Fruit fly (Drosophila melanogaster) whole organism, embryonic: Measurements from ENCODE around the gene Rtc1.

Source experiments
- Awh ChIP-seq: fragments of 200-800 bp; sonication (Bioruptor generic); IDR thresholded peaks from 2 replicates; pipeline ENCODE4, ENCODE4 v1.3.6; 2022; ENCODE audit warnings: missing biosample characterization, missing genetic modification characterization
- Bteb2 ChIP-seq: fragments of 200-800 bp; sonication (Bioruptor generic); optimal IDR thresholded peaks from 2 replicates; lab custom pipeline; 2016; ENCODE audit warnings: missing biosample characterization, missing genetic modification characterization
- C15 ChIP-seq: fragments of 200-800 bp; sonication (Bioruptor generic); IDR thresholded peaks from 3 replicates; pipeline ENCODE4 v1.3.6; 2022; ENCODE audit warnings: missing biosample characterization, missing genetic modification characterization
- CG10321 ChIP-seq: fragments of 200-800 bp; sonication (Bioruptor generic); IDR thresholded peaks from 2 replicates; pipeline ENCODE4 v1.3.6; 2022; ENCODE audit warnings: missing biosample characterization, missing genetic modification characterization
- CG10979 ChIP-seq: fragments of 200-800 bp; sonication (Bioruptor generic); optimal IDR thresholded peaks from 2 replicates; lab custom pipeline; 2018; ENCODE audit warnings: missing biosample characterization, mild to moderate bottlenecking, missing genetic modification characterization, moderate library complexity
- CG11696 ChIP-seq: fragments of 200-800 bp; sonication (Bioruptor generic); IDR thresholded peaks from 2 replicates; pipeline ENCODE4 v1.3.6; 2022; ENCODE audit warnings: missing biosample characterization, missing genetic modification characterization
- CG12391 ChIP-seq: fragments of 200-800 bp; sonication (Bioruptor generic); optimal IDR thresholded peaks from 3 replicates; lab custom pipeline; 2018; ENCODE audit warnings: missing biosample characterization, mild to moderate bottlenecking, missing genetic modification characterization, moderate library complexity
- CG12744 ChIP-seq: fragments of 200-800 bp; sonication (Bioruptor generic); optimal IDR thresholded peaks from 2 replicates; lab custom pipeline; 2016; ENCODE audit warnings: missing biosample characterization, missing genetic modification characterization
- CG13123 ChIP-seq: fragments of 200-800 bp; sonication (Bioruptor generic); optimal IDR thresholded peaks from 2 replicates; lab custom pipeline; 2016; ENCODE audit warnings: missing biosample characterization, missing genetic modification characterization
- CG13894 ChIP-seq: fragments of 200-800 bp; sonication (Bioruptor generic); optimal IDR thresholded peaks from 3 replicates; lab custom pipeline; 2018; ENCODE audit warnings: missing biosample characterization, mild to moderate bottlenecking, missing genetic modification characterization, moderate library complexity
- CG14667 ChIP-seq: fragments of 200-800 bp; sonication (Bioruptor generic); IDR thresholded peaks from 2 replicates; pipeline ENCODE4 v1.3.6; 2022; ENCODE audit warnings: missing biosample characterization, missing genetic modification characterization
- CG14965 ChIP-seq: fragments of 200-800 bp; sonication (Bioruptor generic); optimal IDR thresholded peaks from 2 replicates; lab custom pipeline; 2016; ENCODE audit warnings: missing biosample characterization, missing genetic modification characterization, borderline replicate concordance
- CG1602 ChIP-seq: fragments of 200-800 bp; sonication (Bioruptor generic); optimal IDR thresholded peaks from 3 replicates; lab custom pipeline; 2016; ENCODE audit warnings: missing biosample characterization, missing genetic modification characterization
- CG17802 ChIP-seq: fragments of 200-800 bp; sonication (Bioruptor generic); optimal IDR thresholded peaks from 2 replicates; lab custom pipeline; 2018; ENCODE audit warnings: missing biosample characterization, mild to moderate bottlenecking, missing genetic modification characterization, moderate library complexity
- CG18476 ChIP-seq: fragments of 200-800 bp; sonication (Bioruptor generic); optimal IDR thresholded peaks from 2 replicates; lab custom pipeline; 2016; ENCODE audit warnings: missing biosample characterization, mild to moderate bottlenecking, missing genetic modification characterization
- CG18764 ChIP-seq: fragments of 200-800 bp; sonication (Bioruptor generic); optimal IDR thresholded peaks from 3 replicates; lab custom pipeline; 2016; ENCODE audit warnings: missing biosample characterization, missing genetic modification characterization
- CG31224 ChIP-seq: fragments of 200-800 bp; sonication (Bioruptor generic); IDR thresholded peaks from 2 replicates; pipeline ENCODE4 v1.3.6; 2022; ENCODE audit warnings: missing biosample characterization, missing genetic modification characterization
- CG34224 ChIP-seq: fragments of 200-800 bp; sonication (Bioruptor generic); IDR thresholded peaks from 3 replicates; pipeline ENCODE4 v1.3.6; 2022; ENCODE audit warnings: missing biosample characterization, missing genetic modification characterization; ENCODE audit not compliant: partially characterized antibody
- CG6854 ChIP-seq: fragments of 200-800 bp; sonication (Bioruptor generic); optimal IDR thresholded peaks from 3 replicates; lab custom pipeline; 2017; ENCODE audit warnings: missing biosample characterization, mild to moderate bottlenecking, missing genetic modification characterization
- CG7271 ChIP-seq: fragments of 200-800 bp; sonication (Bioruptor generic); optimal IDR thresholded peaks from 2 replicates; lab custom pipeline; 2018; ENCODE audit warnings: missing biosample characterization, mild to moderate bottlenecking, missing genetic modification characterization, moderate library complexity
- Dek ChIP-seq: fragments of 200-800 bp; sonication (Bioruptor generic); optimal IDR thresholded peaks from 3 replicates; lab custom pipeline; 2019; ENCODE audit warnings: missing biosample characterization, mild to moderate bottlenecking, missing genetic modification characterization, moderate library complexity
- Dref ChIP-seq: fragments of 200-800 bp; sonication (Bioruptor generic); IDR thresholded peaks from 2 replicates; pipeline ENCODE4 v1.3.6; 2022; ENCODE audit warnings: missing biosample characterization, missing genetic modification characterization
- GATAe ChIP-seq: fragments of 200-800 bp; sonication (Bioruptor generic); conservative IDR thresholded peaks from 2 replicates; pipeline ENCODE4 v1.3.6; 2022; ENCODE audit warnings: missing biosample characterization, missing genetic modification characterization
- Gug ChIP-seq: fragments of 200-800 bp; sonication (Bioruptor generic); IDR thresholded peaks from 4 replicates; pipeline ENCODE4 v1.3.6; 2022; ENCODE audit warnings: missing biosample characterization, missing genetic modification characterization
- H15 ChIP-seq: fragments of 200-800 bp; sonication (Bioruptor generic); IDR thresholded peaks from 3 replicates; pipeline ENCODE4 v1.3.6; 2022; ENCODE audit warnings: missing biosample characterization, missing genetic modification characterization
- HLHmδ ChIP-seq: fragments of 200-800 bp; sonication (Bioruptor generic); optimal IDR thresholded peaks from 2 replicates; lab custom pipeline; 2018; ENCODE audit warnings: missing biosample characterization, mild to moderate bottlenecking, missing genetic modification characterization, moderate library complexity
- HmgD ChIP-seq: fragments of 200-800 bp; sonication (Bioruptor generic); optimal IDR thresholded peaks from 3 replicates; lab custom pipeline; 2016; ENCODE audit warnings: missing biosample characterization, missing genetic modification characterization
- Lpt ChIP-seq: fragments of >200 bp; optimal IDR thresholded peaks from 2 replicates; lab custom pipeline; 2018; ENCODE audit warnings: missing biosample characterization, missing genetic modification characterization
- Optix ChIP-seq: fragments of 200-800 bp; sonication (Bioruptor generic); IDR thresholded peaks from 3 replicates; pipeline ENCODE4 v1.3.6; 2022; ENCODE audit warnings: missing biosample characterization, missing genetic modification characterization
- Pdp1 ChIP-seq, 2 experiments: fragments of 200-800 bp; sonication (Bioruptor generic); optimal IDR thresholded peaks; 3 replicates each; lab custom pipeline; 2016; ENCODE audit warnings: missing biosample characterization in 2 of 2, missing genetic modification characterization in 2 of 2, mild to moderate bottlenecking in 1 of 2, moderate library complexity in 1 of 2
- Ptx1 ChIP-seq: fragments of 200-800 bp; sonication (Bioruptor generic); IDR thresholded peaks from 2 replicates; pipeline ENCODE4 v1.3.6; 2022; ENCODE audit warnings: missing biosample characterization, missing genetic modification characterization
- Rx ChIP-seq: fragments of 200-800 bp; sonication (Bioruptor generic); IDR thresholded peaks from 2 replicates; pipeline ENCODE4 v1.3.6; 2022; ENCODE audit warnings: missing biosample characterization, missing genetic modification characterization
- Sox102F ChIP-seq: fragments of 200-800 bp; sonication (Bioruptor generic); optimal IDR thresholded peaks from 2 replicates; lab custom pipeline; 2018; ENCODE audit warnings: missing biosample characterization, mild to moderate bottlenecking, missing genetic modification characterization, moderate library complexity
- ab ChIP-seq: fragments of 200-800 bp; sonication (Bioruptor generic); optimal IDR thresholded peaks from 2 replicates; lab custom pipeline; 2016; ENCODE audit warnings: missing biosample characterization, missing genetic modification characterization
- bab2 ChIP-seq: fragments of 200-800 bp; sonication (Bioruptor generic); optimal IDR thresholded peaks from 2 replicates; lab custom pipeline; 2016; ENCODE audit warnings: missing biosample characterization, missing genetic modification characterization
- bigmax ChIP-seq: fragments of 200-800 bp; sonication (Bioruptor generic); optimal IDR thresholded peaks from 2 replicates; lab custom pipeline; 2018; ENCODE audit warnings: missing biosample characterization, mild to moderate bottlenecking, missing genetic modification characterization
- cad ChIP-seq: fragments of >200 bp; optimal IDR thresholded peaks from 2 replicates; lab custom pipeline; 2017; ENCODE audit warnings: missing biosample characterization, missing genetic modification characterization
- chif ChIP-seq, 2 experiments: fragments of 200-800 bp; sonication (Bioruptor generic); optimal IDR thresholded peaks; 3 replicates each; lab custom pipeline; 2016; ENCODE audit warnings: missing biosample characterization in 2 of 2, missing genetic modification characterization in 2 of 2
- chm ChIP-seq: fragments of 200-800 bp; sonication (Bioruptor generic); IDR thresholded peaks from 2 replicates; pipeline ENCODE4 v1.3.6; 2022; ENCODE audit warnings: missing biosample characterization, missing genetic modification characterization
- ci ChIP-seq: fragments of 200-800 bp; sonication (Bioruptor generic); IDR thresholded peaks from 3 replicates; pipeline ENCODE4 v1.3.6; 2022; ENCODE audit warnings: missing biosample characterization, missing genetic modification characterization
- dpn ChIP-seq, 2 experiments: fragments of 200-800 bp; sonication (Bioruptor generic); optimal IDR thresholded peaks; 3 replicates each; lab custom pipeline; 2016; ENCODE audit warnings: missing biosample characterization in 2 of 2, missing genetic modification characterization in 2 of 2
- en ChIP-seq: fragments of 200-800 bp; sonication (Bioruptor generic); optimal IDR thresholded peaks from 2 replicates; lab custom pipeline; 2016; ENCODE audit warnings: missing biosample characterization, missing genetic modification characterization
- fd96Cb ChIP-seq: fragments of 200-800 bp; sonication (Bioruptor generic); optimal IDR thresholded peaks from 2 replicates; lab custom pipeline; 2018; ENCODE audit warnings: missing biosample characterization, mild to moderate bottlenecking, missing genetic modification characterization, moderate library complexity
- fru ChIP-seq: fragments of >200 bp; optimal IDR thresholded peaks from 2 replicates; lab custom pipeline; 2017
- hb ChIP-seq: fragments of 200-800 bp; sonication (Bioruptor generic); IDR thresholded peaks from 3 replicates; pipeline ENCODE4 v1.3.6; 2022; ENCODE audit warnings: missing biosample characterization, missing genetic modification characterization; ENCODE audit not compliant: partially characterized antibody
- klu ChIP-seq: fragments of 200-800 bp; sonication (Bioruptor generic); IDR thresholded peaks from 2 replicates; pipeline ENCODE4 v1.3.6; 2022; ENCODE audit warnings: missing biosample characterization, missing genetic modification characterization
- nerfin-1 ChIP-seq: fragments of 200-800 bp; sonication (Bioruptor generic); optimal IDR thresholded peaks from 3 replicates; lab custom pipeline; 2019; ENCODE audit warnings: missing biosample characterization, mild to moderate bottlenecking, missing genetic modification characterization, moderate library complexity
- ro ChIP-seq: fragments of 200-800 bp; sonication (Bioruptor generic); IDR thresholded peaks from 2 replicates; pipeline ENCODE4 v1.3.6; 2022; ENCODE audit warnings: missing biosample characterization, missing genetic modification characterization
- sima ChIP-seq: fragments of 200-800 bp; sonication (Bioruptor generic); optimal IDR thresholded peaks from 2 replicates; lab custom pipeline; 2016; ENCODE audit warnings: missing biosample characterization, missing genetic modification characterization
- slbo ChIP-seq: fragments of 200-800 bp; sonication (Bioruptor generic); IDR thresholded peaks from 2 replicates; pipeline ENCODE4 v1.3.6; 2022; ENCODE audit warnings: missing biosample characterization, missing genetic modification characterization
- so ChIP-seq: fragments of 200-800 bp; sonication (Bioruptor generic); IDR thresholded peaks from 3 replicates; pipeline ENCODE4 v1.3.6; 2022; ENCODE audit warnings: missing biosample characterization, missing genetic modification characterization
- trh ChIP-seq: fragments of 200-800 bp; sonication (Bioruptor generic); optimal IDR thresholded peaks from 2 replicates; lab custom pipeline; 2016; ENCODE audit warnings: missing biosample characterization, missing genetic modification characterization
- zen2 ChIP-seq: fragments of 200-800 bp; sonication (Bioruptor generic); IDR thresholded peaks from 3 replicates; pipeline ENCODE4 v1.3.6; 2022; ENCODE audit warnings: missing biosample characterization, missing genetic modification characterization; ENCODE audit not compliant: partially characterized antibody

The Rtc1 gene

dm6 chrX:13752543-13753046 is 4.4 kb upstream of the Rtc1 start (continued):
- TF ChIP-seq Gug (GFP tag; lab: Robert Waterston, UW) = no peak
- no peak for TF ChIP-seq dpn (GFP tag; optimal IDR thresholded peaks at IDR 0.05; lab: Kevin White, UChicago)
- no peak for TF ChIP-seq CG13123 (GFP tag; lab: Kevin White, UChicago)
- no peak for TF ChIP-seq ab
- peak; percentile 90 for TF ChIP-seq CG10321
- no peak for TF ChIP-seq HLHmδ
- no peak for TF ChIP-seq so
- peak; percentile 10 for TF ChIP-seq CG12391 (tag; lab: Kevin White, UChicago)
- no peak for TF ChIP-seq CG17802 (tag; lab: Kevin White, UChicago)
- TF ChIP-seq chif (GFP tag; optimal IDR thresholded peaks at IDR 0.05; lab: Kevin White, UChicago) = no peak
- no peak for TF ChIP-seq Dek (tag; lab: Kevin White, UChicago)
- no peak for TF ChIP-seq CG6854 (GFP tag; lab: Kevin White, UChicago)
- no peak for TF ChIP-seq Lpt (GFP tag; lab: Kevin White, UChicago)
- no peak for TF ChIP-seq CG14965 (GFP tag; lab: Kevin White, UChicago)
- TF ChIP-seq bigmax (GFP tag; lab: Kevin White, UChicago) = no peak
- TF ChIP-seq CG1602 (GFP tag; lab: Kevin White, UChicago) = no peak
- no peak for TF ChIP-seq ci
- no peak for TF ChIP-seq Optix (GFP tag; lab: Robert Waterston, UW)
- no peak for TF ChIP-seq sima (GFP tag; lab: Kevin White, UChicago)
- no peak for TF ChIP-seq fru (lab: Kevin White, UChicago)
- no peak for TF ChIP-seq bab2 (GFP tag; lab: Kevin White, UChicago)
- TF ChIP-seq H15 (GFP tag; lab: Robert Waterston, UW) = no peak
- TF ChIP-seq CG7271 (tag; lab: Kevin White, UChicago) = no peak
- no peak for TF ChIP-seq CG10979 (tag; lab: Kevin White, UChicago)
- TF ChIP-seq fd96Cb (tag; lab: Kevin White, UChicago) = no peak
- TF ChIP-seq cad (GFP tag; lab: Kevin White, UChicago) = no peak
- no peak for TF ChIP-seq CG14667 (GFP tag; lab: Robert Waterston, UW)
- TF ChIP-seq Rx = no peak
- TF ChIP-seq klu (GFP tag; lab: Robert Waterston, UW) = no peak
- no peak for TF ChIP-seq CG18476 (GFP tag; lab: Kevin White, UChicago)
- TF ChIP-seq Pdp1 (GFP tag; optimal IDR thresholded peaks at IDR 0.05; lab: Kevin White, UChicago) = no peak
- TF ChIP-seq CG34224 (GFP tag; lab: Robert Waterston, UW) = no peak
- no peak for TF ChIP-seq C15 (GFP tag; lab: Robert Waterston, UW)
- no peak for TF ChIP-seq en
- no peak for TF ChIP-seq chm (GFP tag; lab: Robert Waterston, UW)
- TF ChIP-seq trh (GFP tag; lab: Kevin White, UChicago) = no peak
- no peak for TF ChIP-seq CG31224 (GFP tag; lab: Robert Waterston, UW)
- no peak for TF ChIP-seq Awh (GFP tag; lab: Robert Waterston, UW)
- peak; percentile 55; the same call in 1 of the 2 replicates for TF ChIP-seq CG11696
- TF ChIP-seq CG18764 (GFP tag; lab: Kevin White, UChicago) = no peak
- peak; percentile 4 for TF ChIP-seq CG13894 (tag; lab: Kevin White, UChicago)
- TF ChIP-seq GATAe (GFP tag; lab: Robert Waterston, UW) = no peak
- TF ChIP-seq zen2 (GFP tag; lab: Robert Waterston, UW) = no peak
- no peak for TF ChIP-seq Dref
- TF ChIP-seq Ptx1 (GFP tag; lab: Robert Waterston, UW) = no peak
- no peak for TF ChIP-seq HmgD
- no peak for TF ChIP-seq hb (GFP tag; lab: Robert Waterston, UW)
- TF ChIP-seq Sox102F (GFP tag; lab: Kevin White, UChicago) = no peak
- no peak for TF ChIP-seq CG12744
- TF ChIP-seq nerfin-1 (tag; lab: Kevin White, UChicago) = no peak
- no peak for TF ChIP-seq ro (GFP tag; lab: Robert Waterston, UW)
- no peak for TF ChIP-seq slbo (GFP tag; lab: Robert Waterston, UW)
- no peak for TF ChIP-seq Bteb2
